Worm (Caenorhabditis elegans) whole organism, late embryonic: ENCODE data around the gene vha-18.

Experiments used
- T23F11.4 ChIP-seq: fragments of 200-800 bp; sonication (Bioruptor generic); optimal IDR thresholded peaks from 2 replicates; lab custom pipeline; 2018; ENCODE audit warnings: mild to moderate bottlenecking, missing genetic modification characterization, missing compliant biosample characterization
- ama-1 ChIP-seq: fragments of 150-350 bp; optimal IDR thresholded peaks from 2 replicates; lab custom pipeline; 2014
- ets-4 ChIP-seq: sonication (generic microtip); optimal IDR thresholded peaks from 2 replicates; lab custom pipeline; 2016; ENCODE audit warnings: missing genetic modification characterization, missing compliant biosample characterization
- nfya-1 ChIP-seq: sonication (generic microtip); optimal IDR thresholded peaks from 2 replicates; lab custom pipeline; 2017; ENCODE audit warnings: missing genetic modification characterization, mild to moderate bottlenecking, missing compliant biosample characterization, antibody characterized with exemption, moderate library complexity
- nhr-11 ChIP-seq: fragments of 150-350 bp; optimal IDR thresholded peaks from 2 replicates; lab custom pipeline; 2014; ENCODE audit warnings: missing biosample characterization, missing genetic modification characterization
- ref-2 ChIP-seq: sonication (generic microtip); optimal IDR thresholded peaks from 2 replicates; lab custom pipeline; 2016; ENCODE audit warnings: missing genetic modification characterization, missing compliant biosample characterization
- zip-5 ChIP-seq: sonication (generic microtip); optimal IDR thresholded peaks from 2 replicates; lab custom pipeline; 2016; ENCODE audit warnings: missing genetic modification characterization, missing compliant biosample characterization

DNA sequence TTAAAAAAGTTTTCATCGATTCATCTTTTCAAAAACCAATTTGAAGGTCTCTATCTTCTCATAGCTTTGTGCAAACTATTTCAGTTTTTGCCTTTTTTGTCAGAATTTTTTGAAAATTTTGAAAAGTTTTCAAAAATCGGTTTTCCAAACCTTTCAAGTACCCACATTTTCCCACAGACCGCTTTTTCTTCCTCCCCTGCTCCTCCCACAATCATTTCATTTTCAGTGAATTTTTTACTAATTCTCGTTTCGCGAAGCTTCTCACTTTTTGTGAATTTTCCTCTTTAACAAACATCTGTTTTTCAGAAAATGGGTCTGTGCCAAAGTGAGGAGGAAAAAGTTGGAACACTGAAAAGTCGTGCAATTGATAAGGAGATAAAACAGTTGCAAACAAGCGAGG is 42.6 kb downstream of the vha-18 start, which contains the start of gene gpa-2:
- TF ChIP-seq ama-1 (lab: Kevin White, UChicago) (no peak), ets-4 (tag; lab: Kevin White, UChicago) (no peak), zip-5 (tag; lab: Kevin White, UChicago) (no peak), T23F11.4 (no peak), nfya-1 (tag; lab: Kevin White, UChicago) (no peak), ref-2 (tag; lab: Kevin White, UChicago) (no peak), nhr-11 (tag; lab: Kevin White, UChicago) (no peak)
